Fruit fly (Drosophila melanogaster) whole organism, embryonic: ENCODE results near the gene Alg2.
A peak's percentile ranks its signal among the peaks of the same experiment; 100 is the strongest.

Experiments
- BtbVII ChIP-seq: fragments of 200-800 bp; sonication (Bioruptor generic); optimal IDR thresholded peaks from 3 replicates; lab custom pipeline; 2017; ENCODE audit warnings: missing biosample characterization, mild to moderate bottlenecking, missing genetic modification characterization
- CG10147 ChIP-seq: fragments of 200-800 bp; sonication (Bioruptor generic); optimal IDR thresholded peaks from 2 replicates; lab custom pipeline; 2019; ENCODE audit warnings: missing biosample characterization, mild to moderate bottlenecking, missing genetic modification characterization, moderate library complexity
- CG10462 ChIP-seq: fragments of 200-800 bp; sonication (Bioruptor generic); optimal IDR thresholded peaks from 2 replicates; lab custom pipeline; 2016; ENCODE audit warnings: missing biosample characterization, missing genetic modification characterization
- CG10654 ChIP-seq: fragments of 200-800 bp; sonication (Bioruptor generic); optimal IDR thresholded peaks from 2 replicates; lab custom pipeline; 2016; ENCODE audit warnings: missing biosample characterization, missing genetic modification characterization
- CG10979 ChIP-seq: fragments of 200-800 bp; sonication (Bioruptor generic); optimal IDR thresholded peaks from 2 replicates; lab custom pipeline; 2018; ENCODE audit warnings: missing biosample characterization, mild to moderate bottlenecking, missing genetic modification characterization, moderate library complexity
- CG11456 ChIP-seq: fragments of 200-800 bp; sonication (Bioruptor generic); IDR thresholded peaks from 3 replicates; pipeline ENCODE4 v1.3.6; 2022; ENCODE audit warnings: missing biosample characterization, missing genetic modification characterization
- CG11695 ChIP-seq: fragments of 200-800 bp; sonication (Bioruptor generic); IDR thresholded peaks from 3 replicates; pipeline ENCODE4 v1.3.6; 2022; ENCODE audit warnings: missing biosample characterization, missing genetic modification characterization
- CG13296 ChIP-seq: fragments of 200-800 bp; sonication (Bioruptor generic); optimal IDR thresholded peaks from 3 replicates; lab custom pipeline; 2018; ENCODE audit warnings: missing biosample characterization, mild to moderate bottlenecking, missing genetic modification characterization
- CG13424 ChIP-seq: fragments of 200-800 bp; sonication (Bioruptor generic); optimal IDR thresholded peaks from 2 replicates; lab custom pipeline; 2019; ENCODE audit warnings: missing biosample characterization, mild to moderate bottlenecking, missing genetic modification characterization, moderate library complexity
- CG15601 ChIP-seq: fragments of 200-800 bp; sonication (Bioruptor generic); optimal IDR thresholded peaks from 3 replicates; lab custom pipeline; 2019; ENCODE audit warnings: missing biosample characterization, mild to moderate bottlenecking, missing genetic modification characterization, moderate library complexity
- CG1832 ChIP-seq: fragments of 200-800 bp; sonication (Bioruptor generic); optimal IDR thresholded peaks from 2 replicates; lab custom pipeline; 2017; ENCODE audit warnings: missing biosample characterization, mild to moderate bottlenecking, missing genetic modification characterization, inconsistent platforms
- CG30020 ChIP-seq: fragments of 200-800 bp; optimal IDR thresholded peaks from 2 replicates; lab custom pipeline; 2019; ENCODE audit warnings: missing biosample characterization, mild to moderate bottlenecking, missing genetic modification characterization, moderate library complexity
- CG31441 ChIP-seq: fragments of 200-800 bp; sonication (Bioruptor generic); IDR thresholded peaks from 2 replicates; pipeline ENCODE4 v1.3.6; 2022; ENCODE audit warnings: missing biosample characterization, missing genetic modification characterization
- CG33557 ChIP-seq: fragments of 200-800 bp; sonication (Bioruptor generic); optimal IDR thresholded peaks from 2 replicates; lab custom pipeline; 2019; ENCODE audit warnings: missing biosample characterization, mild to moderate bottlenecking, missing genetic modification characterization, moderate library complexity
- CG34224 ChIP-seq: fragments of 200-800 bp; sonication (Bioruptor generic); IDR thresholded peaks from 3 replicates; pipeline ENCODE4 v1.3.6; 2022; ENCODE audit warnings: missing biosample characterization, missing genetic modification characterization; ENCODE audit not compliant: partially characterized antibody
- CG34376 ChIP-seq: fragments of 200-800 bp; sonication (Bioruptor generic); optimal IDR thresholded peaks from 2 replicates; lab custom pipeline; 2018; ENCODE audit warnings: missing biosample characterization, mild to moderate bottlenecking, missing genetic modification characterization
- CG6654 ChIP-seq: fragments of 200-800 bp; sonication (Bioruptor generic); optimal IDR thresholded peaks from 2 replicates; lab custom pipeline; 2017; ENCODE audit warnings: missing biosample characterization, mild to moderate bottlenecking, missing genetic modification characterization
- CG8359 ChIP-seq: fragments of 200-800 bp; sonication (Bioruptor generic); optimal IDR thresholded peaks from 2 replicates; lab custom pipeline; 2017; ENCODE audit warnings: missing biosample characterization, mild to moderate bottlenecking, missing genetic modification characterization, borderline replicate concordance
- CHES-1-like ChIP-seq: fragments of 200-800 bp; sonication (Bioruptor generic); optimal IDR thresholded peaks from 2 replicates; lab custom pipeline; 2016; ENCODE audit warnings: missing biosample characterization, missing genetic modification characterization
- Drgx ChIP-seq: fragments of 200-800 bp; sonication (Bioruptor generic); IDR thresholded peaks from 2 replicates; pipeline ENCODE4 v1.3.6; 2022; ENCODE audit warnings: missing biosample characterization, missing genetic modification characterization
- Fer1 ChIP-seq: fragments of 200-800 bp; sonication (Bioruptor generic); optimal IDR thresholded peaks from 2 replicates; lab custom pipeline; 2017; ENCODE audit warnings: missing biosample characterization, mild to moderate bottlenecking, missing genetic modification characterization
- Hmx ChIP-seq: fragments of 200-800 bp; sonication (Bioruptor generic); optimal IDR thresholded peaks from 2 replicates; lab custom pipeline; 2016; ENCODE audit warnings: missing biosample characterization, missing genetic modification characterization
- Hr39 ChIP-seq: fragments of >200 bp; optimal IDR thresholded peaks from 2 replicates; lab custom pipeline; 2017
- Mad ChIP-seq: fragments of 200-800 bp; sonication (Bioruptor generic); optimal IDR thresholded peaks from 2 replicates; lab custom pipeline; 2016; ENCODE audit warnings: missing biosample characterization, missing genetic modification characterization
- Max ChIP-seq: fragments of 200-800 bp; sonication (Bioruptor generic); optimal IDR thresholded peaks from 2 replicates; lab custom pipeline; 2016; ENCODE audit warnings: missing biosample characterization, mild to moderate bottlenecking, missing genetic modification characterization
- NK7.1 ChIP-seq: fragments of 200-800 bp; sonication (Bioruptor generic); optimal IDR thresholded peaks from 3 replicates; lab custom pipeline; 2016; ENCODE audit warnings: missing biosample characterization, missing genetic modification characterization
- Opbp ChIP-seq: fragments of 200-800 bp; sonication (Bioruptor generic); IDR thresholded peaks from 3 replicates; pipeline ENCODE4 v1.3.6; 2022; ENCODE audit warnings: missing biosample characterization, missing genetic modification characterization; ENCODE audit not compliant: partially characterized antibody
- aop ChIP-seq: fragments of 200-800 bp; sonication (Bioruptor generic); IDR thresholded peaks from 2 replicates; pipeline ENCODE4 v1.3.6; 2022; ENCODE audit warnings: missing biosample characterization, missing genetic modification characterization
- ato ChIP-seq: fragments of 200-800 bp; sonication (Bioruptor generic); IDR thresholded peaks from 2 replicates; pipeline ENCODE4 v1.3.6; 2022; ENCODE audit warnings: missing biosample characterization, missing genetic modification characterization; ENCODE audit not compliant: partially characterized antibody
- bbx ChIP-seq: fragments of 200-800 bp; sonication (Bioruptor generic); IDR thresholded peaks from 2 replicates; pipeline ENCODE4 v1.3.6; 2022; ENCODE audit warnings: missing biosample characterization, missing genetic modification characterization; ENCODE audit not compliant: partially characterized antibody
- bigmax ChIP-seq: fragments of 200-800 bp; sonication (Bioruptor generic); optimal IDR thresholded peaks from 2 replicates; lab custom pipeline; 2018; ENCODE audit warnings: missing biosample characterization, mild to moderate bottlenecking, missing genetic modification characterization
- chif ChIP-seq, 2 experiments: fragments of 200-800 bp; sonication (Bioruptor generic); optimal IDR thresholded peaks; 3 replicates each; lab custom pipeline; 2016; ENCODE audit warnings: missing biosample characterization in 2 of 2, missing genetic modification characterization in 2 of 2
- dmrt99B ChIP-seq: fragments of 200-800 bp; sonication (Bioruptor generic); optimal IDR thresholded peaks from 2 replicates; lab custom pipeline; 2018; ENCODE audit warnings: missing biosample characterization, mild to moderate bottlenecking, missing genetic modification characterization, moderate library complexity
- fd3F ChIP-seq: fragments of 200-800 bp; sonication (Bioruptor generic); optimal IDR thresholded peaks from 2 replicates; lab custom pipeline; 2018; ENCODE audit warnings: missing biosample characterization, mild to moderate bottlenecking, missing genetic modification characterization, moderate library complexity
- ftz-f1 ChIP-seq: fragments of 200-800 bp; sonication (Bioruptor generic); optimal IDR thresholded peaks from 2 replicates; lab custom pipeline; 2016; ENCODE audit warnings: missing biosample characterization, missing genetic modification characterization
- fu2 ChIP-seq: fragments of 200-800 bp; sonication (Bioruptor generic); optimal IDR thresholded peaks from 2 replicates; lab custom pipeline; 2016; ENCODE audit warnings: missing biosample characterization, missing genetic modification characterization
- gcm ChIP-seq: fragments of 200-800 bp; sonication (Bioruptor generic); optimal IDR thresholded peaks from 2 replicates; lab custom pipeline; 2019; ENCODE audit warnings: missing biosample characterization, mild to moderate bottlenecking, missing genetic modification characterization, moderate library complexity
- kah ChIP-seq: fragments of 200-800 bp; sonication (Bioruptor generic); optimal IDR thresholded peaks from 2 replicates; lab custom pipeline; 2018; ENCODE audit warnings: missing biosample characterization, mild to moderate bottlenecking, missing genetic modification characterization
- lola ChIP-seq, 3 experiments: fragments of >200 bp in 2 of 3; fragments of 200-800 bp in 1 of 3; sonication (Bioruptor generic) in 1 of 3; optimal IDR thresholded peaks; 2 replicates each; lab custom pipeline; 2017 to 2019; ENCODE audit warnings: missing biosample characterization in 3 of 3, missing genetic modification characterization in 3 of 3, mild to moderate bottlenecking in 1 of 3, moderate library complexity in 1 of 3
- mirr ChIP-seq: fragments of 200-800 bp; sonication (Bioruptor generic); optimal IDR thresholded peaks from 3 replicates; lab custom pipeline; 2018; ENCODE audit warnings: missing biosample characterization, mild to moderate bottlenecking, missing genetic modification characterization
- pho ChIP-seq: fragments of 200-800 bp; sonication (Bioruptor generic); optimal IDR thresholded peaks from 2 replicates; lab custom pipeline; 2016; ENCODE audit warnings: missing biosample characterization, missing genetic modification characterization
- sisA ChIP-seq: fragments of 200-800 bp; sonication (Bioruptor generic); IDR thresholded peaks from 2 replicates; pipeline ENCODE4 v1.3.6; 2022; ENCODE audit warnings: missing biosample characterization, missing genetic modification characterization
- sr ChIP-seq: fragments of 200-800 bp; sonication (Bioruptor generic); IDR thresholded peaks from 3 replicates; pipeline ENCODE4 v1.3.6; 2022; ENCODE audit warnings: missing biosample characterization, missing genetic modification characterization
- stc ChIP-seq: fragments of 200-800 bp; sonication (Bioruptor generic); IDR thresholded peaks from 2 replicates; pipeline ENCODE4 v1.3.6; 2022; ENCODE audit warnings: missing biosample characterization, missing genetic modification characterization
- sug ChIP-seq: fragments of 200-800 bp; optimal IDR thresholded peaks from 2 replicates; lab custom pipeline; 2019; ENCODE audit warnings: missing biosample characterization, mild to moderate bottlenecking, missing genetic modification characterization, moderate library complexity
- tup ChIP-seq: fragments of 200-800 bp; sonication (Bioruptor generic); optimal IDR thresholded peaks from 2 replicates; lab custom pipeline; 2016; ENCODE audit warnings: missing biosample characterization, mild to moderate bottlenecking, missing genetic modification characterization, moderate library complexity
- wdn ChIP-seq: fragments of 200-800 bp; sonication (Bioruptor generic); IDR thresholded peaks from 2 replicates; pipeline ENCODE4 v1.3.6; 2022; ENCODE audit warnings: missing biosample characterization, missing genetic modification characterization
- z ChIP-seq: fragments of 200-800 bp; sonication (Bioruptor generic); IDR thresholded peaks from 3 replicates; pipeline ENCODE4 v1.3.6; 2022; ENCODE audit warnings: missing biosample characterization, missing genetic modification characterization

The Alg2 gene

dm6 chr3L:3106908-3107821 lies 36.4 kb upstream of the Alg2 start, which contains the start of gene Cht7 (continued):
- TF ChIP-seq pho (GFP tag; lab: Kevin White, UChicago) = peak; percentile 58
- peak; percentile 87 for TF ChIP-seq CG10979 (tag; lab: Kevin White, UChicago)
- peak; percentile 50 for TF ChIP-seq CG6654 (GFP tag; lab: Kevin White, UChicago)
- no peak for TF ChIP-seq bbx (GFP tag; lab: Robert Waterston, UW)
- peak; percentile 68 for TF ChIP-seq Max (GFP tag; lab: Kevin White, UChicago)
- no peak for TF ChIP-seq ato (GFP tag; lab: Robert Waterston, UW)
- TF ChIP-seq gcm = peak; percentile 79
- TF ChIP-seq CG10147 (GFP tag; lab: Kevin White, UChicago) = peak; percentile 82
- peak; percentile 79 for TF ChIP-seq Fer1 (GFP tag; lab: Kevin White, UChicago)
- TF ChIP-seq CG34376 (GFP tag; lab: Kevin White, UChicago) = peak; percentile 60
- TF ChIP-seq z (GFP tag; lab: Robert Waterston, UW) = peak; percentile 50; the same call in 1 of the 3 replicates
- TF ChIP-seq mirr (GFP tag; lab: Kevin White, UChicago) = no peak
- peak; percentile 87 for TF ChIP-seq Mad (GFP tag; lab: Kevin White, UChicago)
- TF ChIP-seq dmrt99B (tag; lab: Kevin White, UChicago) = peak; percentile 91
- TF ChIP-seq chif (GFP tag; optimal IDR thresholded peaks at IDR 0.05; lab: Kevin White, UChicago) = peak; percentile 71 to 77
- no peak for TF ChIP-seq Opbp
- peak; percentile 55 for TF ChIP-seq CG30020 (tag; lab: Kevin White, UChicago)
- no peak for TF ChIP-seq CG1832 (GFP tag; lab: Kevin White, UChicago)
- TF ChIP-seq CG11456 = peak; percentile 77
- TF ChIP-seq wdn (GFP tag; lab: Robert Waterston, UW) = peak; percentile 65; the same call in 1 of the 2 replicates
- peak; percentile 93 for TF ChIP-seq CG13424 (tag; lab: Kevin White, UChicago)
- TF ChIP-seq sr = no peak
- peak; percentile 76 for TF ChIP-seq BtbVII (GFP tag; lab: Kevin White, UChicago)
- peak; percentile 49 for TF ChIP-seq CG10654 (GFP tag; lab: Kevin White, UChicago)
- peak; percentile 67 for TF ChIP-seq CG10462 (GFP tag; lab: Kevin White, UChicago)
- peak; percentile 80 for TF ChIP-seq sug (tag; lab: Kevin White, UChicago)
- no peak for TF ChIP-seq bigmax (GFP tag; lab: Kevin White, UChicago)
- peak; percentile 60 for TF ChIP-seq tup (GFP tag; lab: Kevin White, UChicago)
- TF ChIP-seq CG31441 (GFP tag; lab: Robert Waterston, UW) = peak; percentile 89
- peak; percentile 76 for TF ChIP-seq CG13296 (GFP tag; lab: Kevin White, UChicago)
- TF ChIP-seq fd3F = peak; percentile 78
- TF ChIP-seq aop (GFP tag; lab: Robert Waterston, UW) = no peak
- TF ChIP-seq CG33557 (GFP tag; lab: Kevin White, UChicago) = peak; percentile 67
- TF ChIP-seq stc (GFP tag; lab: Robert Waterston, UW) = peak; percentile 83
- peak; percentile 77 for TF ChIP-seq sisA (GFP tag; lab: Robert Waterston, UW)
- TF ChIP-seq Drgx (GFP tag; lab: Robert Waterston, UW) = peak; percentile 92
- TF ChIP-seq CG8359 (GFP tag; lab: Kevin White, UChicago) = peak; percentile 56
- peak; percentile 34 for TF ChIP-seq CHES-1-like
- peak; percentile 47 for TF ChIP-seq Hmx (GFP tag; lab: Kevin White, UChicago)
- TF ChIP-seq fu2 (GFP tag; lab: Kevin White, UChicago) = peak; percentile 18
- TF ChIP-seq CG34224 (GFP tag; lab: Robert Waterston, UW) = no peak
- TF ChIP-seq CG15601 (tag; lab: Kevin White, UChicago) = peak; percentile 99
- peak; percentile 86 for TF ChIP-seq CG11695 (GFP tag; lab: Robert Waterston, UW)
- TF ChIP-seq NK7.1 (GFP tag; lab: Kevin White, UChicago) = peak; percentile 18
- TF ChIP-seq ftz-f1 (GFP tag; lab: Kevin White, UChicago) = peak; percentile 8
- TF ChIP-seq Hr39 (lab: Kevin White, UChicago) = no peak
- peak in 1 of 3 experiments; percentile 83 for TF ChIP-seq lola (GFP tag; optimal IDR thresholded peaks at IDR 0.05; lab: Kevin White, UChicago)
- peak; percentile 46 for TF ChIP-seq kah (GFP tag; lab: Kevin White, UChicago)
